Fruit fly (Drosophila melanogaster) whole organism, prepupa: Measurements from ENCODE around the gene SA2.

Source experiments
- Blimp-1 ChIP-seq: fragments of 200-800 bp; sonication (Bioruptor generic); optimal IDR thresholded peaks from 3 replicates; lab custom pipeline; 2017; ENCODE audit warnings: missing biosample characterization, missing genetic modification characterization, mild to moderate bottlenecking, moderate library complexity, missing genetic modification reagents
- CG10631 ChIP-seq: fragments of 200-800 bp; sonication (Bioruptor generic); optimal IDR thresholded peaks from 2 replicates; lab custom pipeline; 2016; ENCODE audit warnings: missing biosample characterization, missing genetic modification characterization
- CG10669 ChIP-seq: fragments of 200-800 bp; sonication (Bioruptor generic); optimal IDR thresholded peaks from 3 replicates; lab custom pipeline; 2018; ENCODE audit warnings: missing biosample characterization, mild to moderate bottlenecking, missing genetic modification characterization, moderate library complexity
- CG11294 ChIP-seq: fragments of 200-800 bp; sonication (Bioruptor generic); IDR thresholded peaks from 2 replicates; pipeline ENCODE4 v1.3.6; 2022; ENCODE audit warnings: missing biosample characterization, missing genetic modification characterization
- CG11762 ChIP-seq: fragments of 200-800 bp; sonication (Bioruptor generic); optimal IDR thresholded peaks from 3 replicates; lab custom pipeline; 2016; ENCODE audit warnings: missing biosample characterization, missing genetic modification characterization; ENCODE audit not compliant: insufficient read depth
- CG31627 ChIP-seq: fragments of 200-800 bp; sonication (Bioruptor generic); optimal IDR thresholded peaks from 3 replicates; lab custom pipeline; 2016; ENCODE audit warnings: missing biosample characterization, missing genetic modification characterization
- CG32006 ChIP-seq: fragments of 200-800 bp; sonication (Bioruptor generic); optimal IDR thresholded peaks from 3 replicates; lab custom pipeline; 2017; ENCODE audit warnings: missing biosample characterization, mild to moderate bottlenecking, missing genetic modification characterization
- CG6163 ChIP-seq: fragments of 200-800 bp; sonication (Bioruptor generic); IDR thresholded peaks from 3 replicates; pipeline ENCODE4 v1.3.6; 2022; ENCODE audit warnings: missing biosample characterization, missing genetic modification characterization
- CG6276 ChIP-seq: fragments of 200-800 bp; sonication (Bioruptor generic); optimal IDR thresholded peaks from 2 replicates; lab custom pipeline; 2017; ENCODE audit warnings: missing biosample characterization, mild to moderate bottlenecking, missing genetic modification characterization
- CG6854 ChIP-seq: fragments of 200-800 bp; sonication (Bioruptor generic); optimal IDR thresholded peaks from 2 replicates; lab custom pipeline; 2017; ENCODE audit warnings: missing biosample characterization, mild to moderate bottlenecking, missing genetic modification characterization
- CG7368 ChIP-seq: fragments of 200-800 bp; sonication (Bioruptor generic); optimal IDR thresholded peaks from 3 replicates; lab custom pipeline; 2016; ENCODE audit warnings: missing biosample characterization, missing genetic modification characterization
- CG8632 ChIP-seq: fragments of 200-800 bp; sonication (Bioruptor generic); optimal IDR thresholded peaks from 3 replicates; lab custom pipeline; 2016; ENCODE audit warnings: missing biosample characterization, missing genetic modification characterization
- CG9139 ChIP-seq: fragments of 200-800 bp; sonication (Bioruptor generic); optimal IDR thresholded peaks from 3 replicates; lab custom pipeline; 2017; ENCODE audit warnings: missing biosample characterization, mild to moderate bottlenecking, missing genetic modification characterization
- Eip78C ChIP-seq: fragments of 200-800 bp; sonication (Bioruptor generic); peaks from one replicate; lab custom pipeline; 2016; ENCODE audit warnings: missing biosample characterization, missing genetic modification characterization
- Eip93F ChIP-seq: fragments of 200-800 bp; sonication (Bioruptor generic); optimal IDR thresholded peaks from 2 replicates; lab custom pipeline; 2016; ENCODE audit warnings: missing biosample characterization, mild to moderate bottlenecking, missing genetic modification characterization
- Ets96B ChIP-seq: fragments of 200-800 bp; optimal IDR thresholded peaks from 2 replicates; lab custom pipeline; 2019; ENCODE audit warnings: missing biosample characterization, mild to moderate bottlenecking, missing genetic modification characterization, moderate library complexity
- Gug ChIP-seq: fragments of 200-800 bp; sonication (Bioruptor generic); IDR thresholded peaks from 2 replicates; pipeline ENCODE4 v1.3.6; 2022; ENCODE audit warnings: missing biosample characterization, missing genetic modification characterization
- Hr38 ChIP-seq: sonication (Bioruptor generic); optimal IDR thresholded peaks from 2 replicates; lab custom pipeline; 2016; ENCODE audit warnings: missing biosample characterization, missing genetic modification characterization
- Hr39 ChIP-seq: fragments of 200-800 bp; sonication (Bioruptor generic); optimal IDR thresholded peaks from 2 replicates; lab custom pipeline; 2016; ENCODE audit warnings: missing biosample characterization, missing genetic modification characterization
- Hr4 ChIP-seq: fragments of 200-800 bp; sonication (Bioruptor generic); optimal IDR thresholded peaks from 3 replicates; lab custom pipeline; 2016; ENCODE audit warnings: missing biosample characterization, missing genetic modification characterization
- OdsH ChIP-seq: fragments of 200-800 bp; sonication (Bioruptor generic); optimal IDR thresholded peaks from 3 replicates; lab custom pipeline; 2016; ENCODE audit warnings: missing biosample characterization, missing genetic modification characterization
- Smox ChIP-seq: fragments of 200-800 bp; sonication (Bioruptor generic); optimal IDR thresholded peaks from 3 replicates; lab custom pipeline; 2016; ENCODE audit warnings: missing biosample characterization, missing genetic modification characterization
- Sox14 ChIP-seq: fragments of 200-800 bp; sonication (Bioruptor generic); optimal IDR thresholded peaks from 3 replicates; lab custom pipeline; 2016; ENCODE audit warnings: missing biosample characterization, missing genetic modification characterization
- Sox15 ChIP-seq: fragments of 200-800 bp; sonication (Bioruptor generic); optimal IDR thresholded peaks from 3 replicates; lab custom pipeline; 2016; ENCODE audit warnings: missing biosample characterization, missing genetic modification characterization
- achi ChIP-seq: fragments of 200-800 bp; sonication (Bioruptor generic); optimal IDR thresholded peaks from 3 replicates; lab custom pipeline; 2016; ENCODE audit warnings: missing biosample characterization, missing genetic modification characterization
- acj6 ChIP-seq: fragments of 200-800 bp; sonication (Bioruptor generic); optimal IDR thresholded peaks from 3 replicates; lab custom pipeline; 2016; ENCODE audit warnings: missing biosample characterization, missing genetic modification characterization
- cyc ChIP-seq: fragments of 200-800 bp; sonication (Bioruptor generic); optimal IDR thresholded peaks from 3 replicates; lab custom pipeline; 2016; ENCODE audit warnings: missing biosample characterization, missing genetic modification characterization
- dac ChIP-seq: fragments of 200-800 bp; sonication (Bioruptor generic); optimal IDR thresholded peaks from 2 replicates; lab custom pipeline; 2017; ENCODE audit warnings: missing biosample characterization, mild to moderate bottlenecking, missing genetic modification characterization
- eg ChIP-seq: fragments of 200-800 bp; sonication (Bioruptor generic); IDR thresholded peaks from 3 replicates; pipeline ENCODE4 v1.3.6; 2022; ENCODE audit warnings: missing biosample characterization, missing genetic modification characterization
- fd59A ChIP-seq: fragments of 200-800 bp; sonication (Bioruptor generic); optimal IDR thresholded peaks from 2 replicates; lab custom pipeline; 2017; ENCODE audit warnings: missing biosample characterization, mild to moderate bottlenecking, missing genetic modification characterization, missing genetic modification reagents
- fd85E ChIP-seq: fragments of 200-800 bp; sonication (Bioruptor generic); optimal IDR thresholded peaks from 3 replicates; lab custom pipeline; 2016; ENCODE audit warnings: missing biosample characterization, missing genetic modification characterization
- fkh ChIP-seq: fragments of 200-800 bp; sonication (Bioruptor generic); optimal IDR thresholded peaks from 3 replicates; lab custom pipeline; 2017; ENCODE audit warnings: missing biosample characterization, mild to moderate bottlenecking, missing genetic modification characterization, moderate library complexity
- lz ChIP-seq: fragments of 200-800 bp; sonication (Bioruptor generic); optimal IDR thresholded peaks from 3 replicates; lab custom pipeline; 2016; ENCODE audit warnings: missing biosample characterization, missing genetic modification characterization
- salr ChIP-seq, 2 experiments: fragments of 200-800 bp; sonication (Bioruptor generic); optimal IDR thresholded peaks; 3 replicates each; lab custom pipeline; 2016 to 2018; ENCODE audit warnings: missing biosample characterization in 2 of 2, missing genetic modification characterization in 2 of 2, mild to moderate bottlenecking in 1 of 2
- svp ChIP-seq: fragments of 200-800 bp; sonication (Bioruptor generic); peaks from one replicate; lab custom pipeline; 2016; ENCODE audit warnings: missing biosample characterization, missing genetic modification characterization

Gene SA2

dm6 chr3L:1478998-1479680 lies 41.5 kb upstream of the SA2 start (continued):
- TF ChIP-seq Gug (GFP tag; lab: Robert Waterston, UW) (peak; percentile 36), fd85E (GFP tag; lab: Kevin White, UChicago) (no peak), CG10669 (GFP tag; lab: Kevin White, UChicago) (peak; percentile 36), achi (GFP tag; lab: Kevin White, UChicago) (peak; percentile 27), Hr4 (peak; percentile 37), lz (peak; percentile 50), CG10631 (GFP tag; lab: Kevin White, UChicago) (peak; percentile 16), acj6 (peak; percentile 54), CG11294 (GFP tag; lab: Robert Waterston, UW) (no peak)
- TF ChIP-seq, all 60 proteins: peak for 41

- no peak for TF ChIP-seq CG6163 (GFP tag; lab: Robert Waterston, UW)
- TF ChIP-seq Ets96B (tag; lab: Kevin White, UChicago): no peak
- no peak for TF ChIP-seq CG6276 (GFP tag; lab: Kevin White, UChicago)
- no peak for TF ChIP-seq CG8632
- no peak for TF ChIP-seq Smox
- TF ChIP-seq cyc (GFP tag; lab: Kevin White, UChicago): no peak
- no peak for TF ChIP-seq fkh (GFP tag; lab: Kevin White, UChicago)
- TF ChIP-seq Sox14 (GFP tag; lab: Kevin White, UChicago): no peak
- TF ChIP-seq CG11294 (GFP tag; lab: Robert Waterston, UW): no peak
- TF ChIP-seq CG31627: no peak
- TF ChIP-seq lz: no peak
- no peak for TF ChIP-seq eg
- TF ChIP-seq Blimp-1 (GFP tag; lab: Kevin White, UChicago): no peak
- TF ChIP-seq Hr39 (GFP tag; lab: Kevin White, UChicago): no peak
- TF ChIP-seq dac: no peak
- no peak for TF ChIP-seq acj6
- TF ChIP-seq CG10669 (GFP tag; lab: Kevin White, UChicago): no peak
- no peak for TF ChIP-seq CG9139 (GFP tag; lab: Kevin White, UChicago)
Observed at dm6 chr3L:1477319-1477718, 39.6 kb upstream of the SA2 start, which contains the start of gene robl62A. TSS of gene robl62A (plus strand) at chr3L:1477619.

dm6 chr3L:1475157-1475556 lies 37.5 kb upstream of the SA2 start, which contains the start of gene Ptp61F:
TSS of gene Ptp61F (minus strand) at chr3L:1475257.
- no peak for TF ChIP-seq OdsH (GFP tag; lab: Kevin White, UChicago)
- TF ChIP-seq lz: no peak
- peak; percentile 3 for TF ChIP-seq svp (GFP tag; lab: Kevin White, UChicago)

- TF ChIP-seq salr (GFP tag; optimal IDR thresholded peaks at IDR 0.05; lab: Kevin White, UChicago) (peak in 1 of 2 experiments; percentile 0), fd85E (GFP tag; lab: Kevin White, UChicago) (no peak), CG6854 (no peak), CG32006 (GFP tag; lab: Kevin White, UChicago) (no peak)
Observed at dm6 chr3L:1471960-1472359, 34.3 kb upstream of the SA2 start, which contains the start of gene Naa30B. TSS of gene Naa30B (minus strand) at chr3L:1472060.

dm6 chr3L:1471037-1471436 lies 33.4 kb upstream of the SA2 start:
- TF ChIP-seq Sox15 (GFP tag; lab: Kevin White, UChicago) (no peak), CG6854 (no peak), lz (no peak), Hr38 (GFP tag; lab: Kevin White, UChicago) (no peak), fd59A (no peak), Hr39 (GFP tag; lab: Kevin White, UChicago) (no peak), fkh (GFP tag; lab: Kevin White, UChicago) (no peak), CG10631 (GFP tag; lab: Kevin White, UChicago) (no peak)

dm6 chr3L:1469241-1469640 lies 31.6 kb upstream of the SA2 start:
- TF ChIP-seq Eip93F (GFP tag; lab: Kevin White, UChicago) (no peak), CG11762 (GFP tag; lab: Kevin White, UChicago) (no peak), CG7368 (GFP tag; lab: Kevin White, UChicago) (no peak), Eip78C (GFP tag; lab: Kevin White, UChicago) (peak; percentile 25), achi (GFP tag; lab: Kevin White, UChicago) (no peak), OdsH (GFP tag; lab: Kevin White, UChicago) (no peak)
